Worm (Caenorhabditis elegans) whole organism, L4 larva: ENCODE results near the gene irld-9.
"Not testable (repeated sequence)": the region's sequence is repeated elsewhere in the genome, so short reads cannot be mapped to it uniquely, and the experiment has no call there.

Experiments used
- D1046.2 ChIP-seq: fragments of 200-800 bp; sonication (Bioruptor generic); IDR thresholded peaks from 2 replicates; pipeline ENCODE4 v1.3.6; 2022; ENCODE audit warnings: missing genetic modification characterization, missing compliant biosample characterization
- F26F4.8 ChIP-seq: fragments of 200-800 bp; sonication (Bioruptor generic); conservative IDR thresholded peaks from 2 replicates; pipeline ENCODE4 v1.3.6; 2022; ENCODE audit warnings: missing genetic modification characterization, missing compliant biosample characterization
- F44E2.7 ChIP-seq: fragments of 200-800 bp; sonication (Bioruptor generic); IDR thresholded peaks from 2 replicates; pipeline ENCODE4 v2.1.2; 2022; ENCODE audit warnings: missing genetic modification characterization, missing compliant biosample characterization
- T20F7.1 ChIP-seq: fragments of 200-800 bp; sonication (Bioruptor generic); optimal IDR thresholded peaks from 2 replicates; lab custom pipeline; 2018; ENCODE audit warnings: mild to moderate bottlenecking, missing genetic modification characterization, missing compliant biosample characterization
- ZK337.2 ChIP-seq: fragments of 200-800 bp; sonication (Bioruptor generic); IDR thresholded peaks from 2 replicates; pipeline ENCODE4 v1.3.6; 2022; ENCODE audit warnings: missing genetic modification reagents, missing genetic modification characterization, missing compliant biosample characterization
- aha-1 ChIP-seq: fragments of 150-350 bp; peaks from one replicate; lab custom pipeline; 2014; ENCODE audit warnings: missing biosample characterization, missing genetic modification characterization
- ceh-28 ChIP-seq: fragments of 150-350 bp; optimal IDR thresholded peaks from 2 replicates; lab custom pipeline; 2014; ENCODE audit warnings: missing biosample characterization, missing genetic modification reagents, missing genetic modification characterization
- ceh-44 ChIP-seq: fragments of 200-800 bp; sonication (Bioruptor generic); IDR thresholded peaks from 2 replicates; pipeline ENCODE4 v1.3.6; 2022; ENCODE audit warnings: missing genetic modification reagents, missing genetic modification characterization, missing compliant biosample characterization
- daf-16 ChIP-seq, 3 experiments: sonication (generic microtip); optimal IDR thresholded peaks; 2 replicates each; lab custom pipeline; 2016 to 2017; ENCODE audit warnings: missing genetic modification characterization in 3 of 3, missing genetic modification reagents in 3 of 3, mild to moderate bottlenecking in 2 of 3, missing compliant biosample characterization in 2 of 3, missing biosample characterization in 1 of 3, moderate library complexity in 1 of 3
- daf-8 ChIP-seq: fragments of 200-800 bp; sonication (Bioruptor generic); IDR thresholded peaks from 2 replicates; pipeline ENCODE4 v1.3.6; 2022; ENCODE audit warnings: missing genetic modification characterization, missing compliant biosample characterization
- dmd-6 ChIP-seq: fragments of 200-800 bp; sonication (Bioruptor generic); IDR thresholded peaks from 2 replicates; pipeline ENCODE4 v1.3.6; 2022; ENCODE audit warnings: missing genetic modification reagents, missing genetic modification characterization, missing compliant biosample characterization
- dmd-9 ChIP-seq: fragments of 200-800 bp; sonication (Bioruptor generic); IDR thresholded peaks from 2 replicates; pipeline ENCODE4 v1.3.6; 2022; ENCODE audit warnings: missing genetic modification reagents, missing genetic modification characterization, missing compliant biosample characterization
- gei-8 ChIP-seq: fragments of 200-800 bp; sonication (Bioruptor generic); optimal IDR thresholded peaks from 2 replicates; lab custom pipeline; 2018; ENCODE audit warnings: mild to moderate bottlenecking, missing genetic modification characterization, missing compliant biosample characterization
- hlh-11 ChIP-seq: fragments of 200-800 bp; sonication (Bioruptor generic); optimal IDR thresholded peaks from 2 replicates; lab custom pipeline; 2018; ENCODE audit warnings: mild to moderate bottlenecking, missing genetic modification characterization, missing compliant biosample characterization
- lin-1 ChIP-seq: fragments of 200-800 bp; sonication (Bioruptor generic); IDR thresholded peaks from 2 replicates; pipeline ENCODE4 v1.3.6; 2022; ENCODE audit warnings: missing genetic modification reagents, missing genetic modification characterization, missing compliant biosample characterization
- lin-13 ChIP-seq: fragments of 150-350 bp; optimal IDR thresholded peaks from 2 replicates; lab custom pipeline; 2014; ENCODE audit warnings: missing biosample characterization, missing genetic modification reagents, missing genetic modification characterization
- madf-9 ChIP-seq: fragments of 200-800 bp; sonication (Bioruptor generic); conservative IDR thresholded peaks from 2 replicates; pipeline ENCODE4 v1.3.6; 2022; ENCODE audit warnings: missing genetic modification reagents, missing genetic modification characterization, missing compliant biosample characterization
- nhr-25 ChIP-seq: sonication (generic microtip); optimal IDR thresholded peaks from 2 replicates; lab custom pipeline; 2017; ENCODE audit warnings: missing genetic modification characterization, mild to moderate bottlenecking, missing compliant biosample characterization, antibody characterized with exemption, moderate library complexity, borderline replicate concordance; ENCODE audit not compliant: insufficient read depth
- nhr-28 ChIP-seq: fragments of 150-350 bp; optimal IDR thresholded peaks from 2 replicates; lab custom pipeline; 2014; ENCODE audit warnings: missing biosample characterization, missing genetic modification characterization
- pha-4 ChIP-seq, 2 experiments: fragments of 150-350 bp in 1 of 2; fragments of 200-800 bp in 1 of 2; sonication (Bioruptor generic) in 1 of 2; IDR thresholded peaks in 1 of 2; optimal IDR thresholded peaks in 1 of 2; 2 replicates each; pipeline versions ENCODE4 v1.3.6 to Lab custom; 2014 to 2022; ENCODE audit warnings: missing genetic modification characterization in 2 of 2, missing genetic modification reagents in 2 of 2, missing biosample characterization in 1 of 2, missing compliant biosample characterization in 1 of 2
- php-3 ChIP-seq: fragments of 200-800 bp; sonication (Bioruptor generic); IDR thresholded peaks from 2 replicates; pipeline ENCODE4 v1.3.6; 2022; ENCODE audit warnings: missing genetic modification reagents, missing genetic modification characterization, missing compliant biosample characterization
- pqm-1 ChIP-seq: sonication (generic microtip); optimal IDR thresholded peaks from 2 replicates; lab custom pipeline; 2017; ENCODE audit warnings: missing biosample characterization, missing genetic modification characterization
- snpc-1.2 ChIP-seq: fragments of 200-800 bp; sonication (Bioruptor generic); IDR thresholded peaks from 2 replicates; pipeline ENCODE4 v1.3.6; 2022; ENCODE audit warnings: missing genetic modification reagents, missing genetic modification characterization, missing compliant biosample characterization
- unc-62 ChIP-seq, 3 experiments: fragments of 150-350 bp in 1 of 3; sonication (generic microtip); optimal IDR thresholded peaks in 2 of 3; peaks in 1 of 3; 1 replicate in 1 of 3; 2 replicates in 2 of 3; lab custom pipeline; 2014 to 2017; ENCODE audit warnings: missing biosample characterization in 3 of 3, missing genetic modification characterization in 3 of 3, missing genetic modification reagents in 3 of 3, missing genotype in 1 of 3
- zag-1 ChIP-seq: fragments of 150-350 bp; optimal IDR thresholded peaks from 2 replicates; lab custom pipeline; 2014; ENCODE audit warnings: missing biosample characterization, missing genetic modification characterization
- zip-11 ChIP-seq: fragments of 200-800 bp; sonication (Bioruptor generic); IDR thresholded peaks from 2 replicates; pipeline ENCODE4 v1.3.6; 2022; ENCODE audit warnings: missing genetic modification characterization, missing compliant biosample characterization

Gene irld-9

DNA sequence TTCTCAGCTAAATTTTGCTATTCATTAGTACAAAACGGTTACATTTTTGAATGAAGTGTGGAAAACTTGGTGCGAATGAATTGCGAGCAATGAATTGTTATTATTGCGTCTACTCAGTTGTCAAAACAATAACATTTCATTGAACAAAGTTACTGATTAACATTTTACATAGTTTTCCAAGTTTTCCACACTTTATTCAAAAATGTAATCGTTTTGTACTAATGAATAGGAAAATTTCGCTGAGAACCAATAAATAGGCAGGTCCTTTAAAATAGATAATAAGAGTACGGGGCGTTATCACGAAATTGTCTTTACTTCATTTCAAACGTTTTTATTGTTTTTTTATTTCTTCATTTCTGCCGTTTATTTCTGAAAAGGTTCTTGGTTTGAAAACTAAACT lies 43.7 kb upstream of the irld-9 start, which contains the start of gene math-4:
Gene math-4 (minus strand): TSS at position 101 of the 400 bp plus-strand sequence.
- no peak for TF ChIP-seq zag-1
- TF ChIP-seq F26F4.8, result no peak
- no peak for TF ChIP-seq nhr-25 (tag; lab: Kevin White, UChicago)
- TF ChIP-seq F44E2.7 (GFP tag; lab: Robert Waterston, UW), result no peak

DNA sequence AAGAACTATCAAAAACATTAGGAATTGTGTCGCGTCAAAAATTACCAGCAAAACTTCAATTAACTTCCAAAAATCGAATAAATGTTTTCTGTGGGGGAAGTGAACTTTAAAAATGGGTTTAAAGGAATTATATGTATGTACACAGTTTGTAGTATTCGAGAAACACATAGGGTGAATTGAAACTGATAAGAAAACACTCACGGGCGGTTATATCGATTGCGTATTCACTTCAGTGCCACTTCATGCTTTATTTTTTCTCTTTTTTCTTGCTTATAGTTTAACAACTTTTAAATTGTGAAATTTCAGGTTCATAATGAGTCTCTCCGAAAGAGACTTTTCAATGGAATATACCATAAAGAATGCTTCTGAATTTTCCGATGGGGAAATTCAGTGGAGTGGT lies 36.5 kb upstream of the irld-9 start, which contains the start of gene F36H5.14:
Gene F36H5.14 (plus strand): TSS at position 301 of the 400 bp plus-strand sequence.
- not testable (repeated sequence) for TF ChIP-seq dmd-9 (GFP tag; lab: Robert Waterston, UW); lin-1; zip-11
- TF ChIP-seq, all 104 proteins: peak for 0; not testable (repeated sequence) for 104

DNA sequence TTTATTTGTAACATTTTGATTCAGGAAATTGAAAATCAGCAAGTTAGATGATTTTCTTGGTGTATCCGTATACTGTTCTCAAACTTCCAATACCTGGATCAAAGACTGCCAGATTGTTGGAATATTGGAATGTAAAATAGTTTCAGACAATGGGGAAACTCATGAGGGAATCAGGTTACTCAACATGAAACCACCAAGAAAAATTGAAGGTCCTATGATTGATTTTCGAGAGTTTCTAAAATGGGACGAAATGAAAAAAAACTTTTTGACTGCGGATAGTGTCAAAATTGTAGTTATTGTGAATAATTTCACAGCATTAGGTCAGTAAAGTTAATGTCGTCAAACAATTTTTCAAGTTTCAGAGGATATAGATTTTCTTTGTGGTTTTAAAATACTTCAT lies 33.0 kb upstream of the irld-9 start, which contains the start of gene math-3:
Gene math-3 (plus strand): TSS at position 301 of the 400 bp plus-strand sequence.
- TF ChIP-seq ZK337.2 (GFP tag; lab: Robert Waterston, UW) (no peak), T20F7.1 (GFP tag; lab: Kevin White, UChicago) (no peak), unc-62 (GFP tag; optimal IDR thresholded peaks at IDR 0.05 in 1 of 2; lab: Kevin White, UChicago) (peak in 1 of 2 experiments; percentile 46), unc-62 (tag; optimal IDR thresholded peaks at IDR 0.05; lab: Kevin White, UChicago) (no peak)
- TF ChIP-seq, all 104 proteins: peak for 1

DNA sequence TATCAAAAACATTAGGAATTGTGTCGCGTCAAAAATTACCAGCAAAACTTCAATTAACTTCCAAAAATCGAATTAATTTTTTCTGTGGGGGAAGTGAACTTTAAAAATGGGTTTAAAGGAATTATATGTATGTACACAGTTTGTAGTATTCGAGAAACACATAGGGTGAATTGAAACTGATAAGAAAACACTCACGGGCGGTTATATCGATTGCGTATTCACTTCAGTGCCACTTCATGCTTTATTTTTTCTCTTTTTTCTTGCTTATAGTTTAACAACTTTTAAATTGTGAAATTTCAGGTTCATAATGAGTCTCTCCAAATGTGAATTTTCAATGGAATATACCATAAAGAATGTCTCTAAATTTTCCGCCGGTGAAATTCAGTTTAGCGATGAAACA lies 32.6 kb upstream of the irld-9 start, which contains the start of gene math-26:
Gene math-26 (plus strand): TSS at position 301 of the 400 bp plus-strand sequence.
- not testable (repeated sequence) for TF ChIP-seq pqm-1; daf-8 (GFP tag; lab: Robert Waterston, UW); ceh-28
- TF ChIP-seq, all 104 proteins: peak for 0; not testable (repeated sequence) for 104

DNA sequence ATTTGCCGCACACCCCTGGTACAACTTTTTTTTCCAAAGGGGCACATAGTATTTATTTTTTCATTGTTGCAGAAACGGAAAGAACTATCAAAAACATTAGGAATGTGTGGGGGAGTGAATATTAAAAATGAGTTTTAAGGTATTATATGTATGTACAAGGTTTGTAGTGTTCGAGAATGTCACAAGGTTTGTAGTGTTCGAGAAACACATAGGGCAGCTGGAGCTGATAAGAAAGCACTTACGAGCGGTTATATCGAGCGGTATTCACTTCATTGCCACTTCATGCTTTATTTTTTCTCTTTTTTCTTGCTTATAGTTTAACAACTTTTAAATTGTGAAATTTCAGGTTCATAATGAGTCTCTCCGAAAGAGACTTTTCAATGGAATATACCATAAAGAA lies 28.7 kb upstream of the irld-9 start:
- TF ChIP-seq pqm-1 (peak; percentile 66), aha-1 (tag; lab: Kevin White, UChicago) (peak; percentile 15), hlh-11 (tag; lab: Kevin White, UChicago) (peak; percentile 58), dmd-6 (GFP tag; lab: Robert Waterston, UW) (0 out of 2 replicates have a peak, but pooled peaks have one; percentile 19), php-3 (GFP tag; lab: Robert Waterston, UW) (peak; percentile 37; the same call in 1 of the 2 replicates), daf-16 (tag; optimal IDR thresholded peaks at IDR 0.05; lab: Kevin White, UChicago) (peak; percentile 57), nhr-28 (tag; lab: Kevin White, UChicago) (peak; percentile 95)
- not testable (repeated sequence) for TF ChIP-seq daf-16 (GFP tag; optimal IDR thresholded peaks at IDR 0.05; lab: Kevin White, UChicago)

DNA sequence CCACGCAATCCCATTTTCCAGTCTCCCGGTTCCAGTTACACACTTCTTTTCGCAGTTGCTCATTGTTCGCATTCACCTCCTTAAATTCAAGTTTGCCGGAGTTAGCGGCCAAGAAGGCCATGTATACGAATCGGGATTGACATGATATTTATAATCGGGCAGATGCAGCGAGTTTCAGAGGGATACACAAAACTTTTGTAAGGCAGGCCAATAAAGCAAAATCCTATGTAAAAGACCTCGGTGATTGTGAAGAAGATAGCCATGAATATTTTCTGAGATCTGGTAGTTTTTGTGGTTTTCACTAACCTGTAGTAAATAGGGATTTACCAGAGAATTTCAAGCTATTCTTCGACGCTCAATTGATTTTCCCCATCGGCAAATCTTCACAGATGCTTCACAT lies 28.0 kb upstream of the irld-9 start:
- TF ChIP-seq dmd-9 (GFP tag; lab: Robert Waterston, UW), result no peak
- peak in 1 of 2 experiments; percentile 93 for TF ChIP-seq unc-62 (GFP tag; optimal IDR thresholded peaks at IDR 0.05 in 1 of 2; lab: Kevin White, UChicago)
- no peak for TF ChIP-seq unc-62 (tag; optimal IDR thresholded peaks at IDR 0.05; lab: Kevin White, UChicago)

DNA sequence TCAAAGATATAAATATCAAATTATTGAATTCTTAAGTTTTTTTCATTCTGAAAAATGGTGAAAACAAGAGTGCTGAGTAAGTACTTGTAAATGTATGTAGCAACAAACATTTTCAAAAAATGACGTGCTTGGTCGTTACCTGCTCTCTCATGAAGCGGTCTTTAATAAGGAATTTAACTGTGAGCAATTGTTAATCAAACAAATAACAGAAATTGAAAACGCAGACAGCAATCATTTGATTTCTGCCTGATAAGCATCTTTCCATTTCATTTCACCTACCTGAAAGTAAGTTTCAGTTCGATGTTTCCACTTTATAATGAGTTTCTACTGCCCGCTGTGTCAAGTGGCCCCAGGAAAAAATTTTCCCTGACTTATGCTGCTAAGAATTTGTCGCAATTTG lies 24.3 kb upstream of the irld-9 start, which contains the start of gene math-28:
Gene math-28 (plus strand): TSS at position 301 of the 400 bp plus-strand sequence.
- no peak for TF ChIP-seq snpc-1.2 (GFP tag; lab: Robert Waterston, UW)
- no peak for TF ChIP-seq ceh-44 (GFP tag; lab: Robert Waterston, UW)
- no peak for TF ChIP-seq pha-4 (GFP tag; IDR thresholded peaks at IDR 0.05; lab: Robert Waterston, UW)
- no peak for TF ChIP-seq pha-4 (tag; optimal IDR thresholded peaks at IDR 0.05; lab: Kevin White, UChicago)
- peak; percentile 55 for TF ChIP-seq aha-1 (tag; lab: Kevin White, UChicago)
- no peak for TF ChIP-seq lin-13
- no peak for TF ChIP-seq D1046.2
- TF ChIP-seq gei-8 (GFP tag; lab: Kevin White, UChicago), result no peak
- TF ChIP-seq madf-9 (GFP tag; lab: Robert Waterston, UW), result no peak
- TF ChIP-seq, all 104 proteins: peak for 1
